Worm (Caenorhabditis elegans) whole organism, L1 larva: Measurements from ENCODE around the gene T26A5.2.

Source experiments
- ceh-90 ChIP-seq: sonication (generic microtip); optimal IDR thresholded peaks from 2 replicates; lab custom pipeline; 2016; ENCODE audit warnings: missing genetic modification characterization, missing compliant biosample characterization
- jun-1 ChIP-seq: fragments of 150-350 bp; optimal IDR thresholded peaks from 2 replicates; lab custom pipeline; 2014; ENCODE audit warnings: missing biosample characterization, missing genetic modification reagents, missing genetic modification characterization
- lin-13 ChIP-seq: fragments of 150-350 bp; optimal IDR thresholded peaks from 2 replicates; lab custom pipeline; 2014; ENCODE audit warnings: missing biosample characterization, missing genetic modification reagents, missing genetic modification characterization
- pag-3 ChIP-seq: sonication (generic microtip); optimal IDR thresholded peaks from 2 replicates; lab custom pipeline; 2017; ENCODE audit warnings: missing genetic modification characterization, mild to moderate bottlenecking, missing compliant biosample characterization, antibody characterized with exemption, borderline replicate concordance; ENCODE audit not compliant: insufficient read depth
- snpc-4 ChIP-seq: fragments of 150-350 bp; optimal IDR thresholded peaks from 2 replicates; lab custom pipeline; 2014; ENCODE audit warnings: missing biosample characterization, missing genetic modification characterization
- unc-62 ChIP-seq: fragments of 150-350 bp; optimal IDR thresholded peaks from 2 replicates; lab custom pipeline; 2014; ENCODE audit warnings: missing biosample characterization, missing genetic modification reagents, missing genetic modification characterization

ce11 chrIII:6419409-6419944 is 47.6 kb upstream of the T26A5.2 start, which contains the start of gene atgl-1:
- TF ChIP-seq lin-13 (no peak), ceh-90 (tag; lab: Kevin White, UChicago) (no peak), pag-3 (no peak), snpc-4 (tag; lab: Kevin White, UChicago) (no peak), unc-62 (GFP tag; lab: Kevin White, UChicago) (no peak), jun-1 (no peak)
